Fruit fly (Drosophila melanogaster): ENCODE data around the gene CG31789.

CG31789 gene

DNA sequence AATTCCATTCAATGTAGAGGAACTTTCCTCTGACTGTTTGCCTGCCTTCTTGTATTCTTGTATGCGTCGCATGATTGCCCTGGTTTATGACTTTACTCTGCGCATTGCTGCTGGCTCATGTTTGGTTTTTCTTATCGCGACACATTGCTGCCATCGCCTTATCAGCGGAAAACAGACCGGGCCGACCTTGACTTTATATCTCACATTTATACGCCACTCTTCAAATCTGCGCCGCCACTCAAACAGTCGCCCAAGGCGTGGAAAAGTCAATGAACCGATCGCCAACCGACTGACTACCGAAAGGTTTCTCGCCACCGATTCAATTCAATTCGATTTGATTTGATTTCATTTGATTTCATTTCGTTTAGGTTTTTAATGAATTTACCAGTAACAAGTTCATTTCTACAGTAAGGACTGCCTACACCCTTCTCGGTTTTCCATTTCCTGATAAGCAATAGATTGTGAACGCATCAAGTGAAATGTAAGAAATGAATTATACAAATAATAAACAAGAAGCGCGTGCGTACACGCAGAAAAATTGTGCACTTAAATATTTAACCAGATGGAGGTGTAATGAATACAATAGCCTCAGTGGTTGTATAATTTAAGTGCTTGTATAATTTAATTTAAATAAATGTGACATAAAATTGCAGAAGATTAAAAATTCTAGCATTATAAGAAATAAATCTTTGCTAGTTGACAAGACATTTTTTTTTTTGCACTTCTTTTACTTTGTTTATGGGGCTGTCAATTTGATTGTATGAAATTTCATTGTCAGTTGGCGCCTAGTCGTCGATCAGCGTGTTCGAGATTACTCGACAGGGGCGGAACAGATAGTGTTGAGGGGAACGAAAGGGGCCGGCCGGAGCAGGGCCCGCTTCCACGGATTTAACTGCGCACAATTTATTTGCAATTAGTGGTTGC is 39.2 kb upstream of the CG31789 start (continued):
- TF ChIP-seq croc (GFP tag; conservative IDR thresholded peaks at IDR 0.05) (no peak), CG18011 (GFP tag; optimal IDR thresholded peaks at IDR 0.05) (no peak), CG33557 (GFP tag; optimal IDR thresholded peaks at IDR 0.05) (peak; percentile 43), CG2678 (tag; optimal IDR thresholded peaks at IDR 0.05) (peak; percentile 48), bab2 (GFP tag; optimal IDR thresholded peaks at IDR 0.05) (peak; percentile 37), CG7839 (tag; optimal IDR thresholded peaks at IDR 0.05) (peak; percentile 29), CG4707 (GFP tag; optimal IDR thresholded peaks at IDR 0.05) (no peak), Spps (tag; optimal IDR thresholded peaks at IDR 0.05) (no peak), CG2116 (GFP tag; optimal IDR thresholded peaks at IDR 0.05) (no peak), dm (GFP tag; optimal IDR thresholded peaks at IDR 0.05) (no peak), p53 (GFP tag; optimal IDR thresholded peaks at IDR 0.05) (no peak), CG14050 (GFP tag; IDR thresholded peaks at IDR 0.05) (no peak), Opbp (GFP tag; IDR thresholded peaks at IDR 0.05; ENCODE audit: partially characterized antibody) (peak; percentile 45; the same call in 1 of the 3 replicates), CG12744 (GFP tag; optimal IDR thresholded peaks at IDR 0.05) (no peak), MTF-1 (GFP tag; optimal IDR thresholded peaks at IDR 0.05; ENCODE audit: borderline replicate concordance) (no peak), sima (GFP tag; optimal IDR thresholded peaks at IDR 0.05) (no peak), CkIIα-i1 (GFP tag; IDR thresholded peaks at IDR 0.05) (no peak), vnd (GFP tag; IDR thresholded peaks at IDR 0.05; ENCODE audit: partially characterized antibody) (0 out of 3 replicates have a peak, but pooled peaks have one; percentile 24), TFAM (GFP tag; optimal IDR thresholded peaks at IDR 0.05) (no peak), lbe (GFP tag; optimal IDR thresholded peaks at IDR 0.05) (no peak), Hr51 (GFP tag; optimal IDR thresholded peaks at IDR 0.05) (peak in 1 of 2 experiments; percentile 14), CG3995 (GFP tag; optimal IDR thresholded peaks at IDR 0.05) (no peak), CG3065 (GFP tag; optimal IDR thresholded peaks at IDR 0.05) (no peak), tin (GFP tag; optimal IDR thresholded peaks at IDR 0.05) (no peak), tx (GFP tag; optimal IDR thresholded peaks at IDR 0.05) (no peak), dimm (GFP tag; IDR thresholded peaks at IDR 0.05) (no peak), Aef1 (GFP tag; IDR thresholded peaks at IDR 0.05) (no peak), Fer1 (GFP tag; optimal IDR thresholded peaks at IDR 0.05) (no peak), dmrt11E (tag; optimal IDR thresholded peaks at IDR 0.05) (peak; percentile 65), dpn (GFP tag; optimal IDR thresholded peaks at IDR 0.05) (peak; percentile 17 to 29), HLH54F (GFP tag; optimal IDR thresholded peaks at IDR 0.05) (no peak), CG15073 (GFP tag; optimal IDR thresholded peaks at IDR 0.05) (no peak), CG12659 (GFP tag; optimal IDR thresholded peaks at IDR 0.05) (no peak), CG9817 (tag; optimal IDR thresholded peaks at IDR 0.05) (no peak), B-H2 (GFP tag; optimal IDR thresholded peaks at IDR 0.05) (no peak), CG10147 (GFP tag; optimal IDR thresholded peaks at IDR 0.05) (no peak), Sin3A (optimal IDR thresholded peaks at IDR 0.05) (no peak), seq (GFP tag; IDR thresholded peaks at IDR 0.05) (no peak), CG7786 (GFP tag; optimal IDR thresholded peaks at IDR 0.05) (no peak), al (GFP tag; IDR thresholded peaks at IDR 0.05) (no peak), grn (GFP tag; optimal IDR thresholded peaks at IDR 0.05) (peak; percentile 43), MESR4 (GFP tag; optimal IDR thresholded peaks at IDR 0.05) (no peak), CG12391 (tag; optimal IDR thresholded peaks at IDR 0.05) (peak; percentile 51), Lpt (GFP tag; optimal IDR thresholded peaks at IDR 0.05) (no peak), CG7357 (GFP tag; IDR thresholded peaks at IDR 0.05) (no peak), Ada2b (GFP tag; IDR thresholded peaks at IDR 0.05) (no peak), gcm (GFP tag; optimal IDR thresholded peaks at IDR 0.05) (no peak), ftz-f1 (GFP tag; optimal IDR thresholded peaks at IDR 0.05) (peak; percentile 65)
